Worm (Caenorhabditis elegans) whole organism, young adult: ENCODE data around the gene pals-22.

Experiments
- B0261.1 ChIP-seq: sonication (generic microtip); optimal IDR thresholded peaks from 2 replicates; lab custom pipeline; 2016; ENCODE audit warnings: mild to moderate bottlenecking, missing genetic modification characterization, moderate library complexity, missing compliant biosample characterization
- B0336.3 ChIP-seq: fragments of 200-800 bp; sonication (Bioruptor generic); IDR thresholded peaks from 2 replicates; pipeline ENCODE4 v1.3.6; 2022; ENCODE audit warnings: missing genetic modification characterization, missing compliant biosample characterization
- F10E7.11 ChIP-seq: sonication (generic microtip); optimal IDR thresholded peaks from 2 replicates; lab custom pipeline; 2017; ENCODE audit warnings: mild to moderate bottlenecking, missing genetic modification characterization, moderate library complexity, missing compliant biosample characterization
- F37B4.10 ChIP-seq: fragments of 200-800 bp; sonication (Bioruptor generic); IDR thresholded peaks from 2 replicates; pipeline ENCODE4 v1.3.6; 2022; ENCODE audit warnings: missing genetic modification characterization, missing compliant biosample characterization
- F39B2.1 ChIP-seq: fragments of 200-800 bp; sonication (Bioruptor generic); IDR thresholded peaks from 2 replicates; pipeline ENCODE4 v1.3.6; 2022; ENCODE audit warnings: missing genetic modification reagents, missing genetic modification characterization, missing compliant biosample characterization
- F55B11.4 ChIP-seq: sonication (generic microtip); optimal IDR thresholded peaks from 2 replicates; lab custom pipeline; 2016; ENCODE audit warnings: missing compliant biosample characterization, missing genetic modification characterization, borderline replicate concordance; ENCODE audit not compliant: insufficient read depth
- F57C9.4 ChIP-seq: sonication (generic microtip); optimal IDR thresholded peaks from 2 replicates; lab custom pipeline; 2017; ENCODE audit warnings: mild to moderate bottlenecking, missing genetic modification characterization, missing compliant biosample characterization
- Y95B8A.8 ChIP-seq: fragments of 200-800 bp; sonication (Bioruptor generic); IDR thresholded peaks from 2 replicates; pipeline ENCODE4 v1.3.6; 2022; ENCODE audit warnings: missing genetic modification reagents, missing genetic modification characterization, missing compliant biosample characterization
- aptf-3 ChIP-seq: fragments of 200-800 bp; sonication (Bioruptor generic); IDR thresholded peaks from 2 replicates; pipeline ENCODE4 v1.3.6; 2022; ENCODE audit warnings: missing genetic modification characterization, missing compliant biosample characterization
- attf-3 ChIP-seq: fragments of 200-800 bp; sonication (Bioruptor generic); conservative IDR thresholded peaks from 2 replicates; pipeline ENCODE4 v1.3.6; 2022; ENCODE audit warnings: missing genetic modification reagents, missing genetic modification characterization, missing compliant biosample characterization
- attf-5 ChIP-seq: fragments of 200-800 bp; sonication (Bioruptor generic); optimal IDR thresholded peaks from 2 replicates; lab custom pipeline; 2018; ENCODE audit warnings: mild to moderate bottlenecking, missing genetic modification characterization, missing compliant biosample characterization
- bed-2 ChIP-seq: fragments of 200-800 bp; sonication (Bioruptor generic); IDR thresholded peaks from 2 replicates; pipeline ENCODE4 v1.3.6; 2022; ENCODE audit warnings: missing genetic modification reagents, missing genetic modification characterization, missing compliant biosample characterization
- cebp-1 ChIP-seq, 2 experiments: fragments of 200-800 bp in 1 of 2; sonication (Bioruptor generic) in 1 of 2; sonication (generic microtip) in 1 of 2; IDR thresholded peaks in 1 of 2; optimal IDR thresholded peaks in 1 of 2; 2 replicates each; pipeline versions ENCODE4 v1.3.6 to Lab custom; 2017 to 2022; ENCODE audit warnings: missing compliant biosample characterization in 2 of 2, missing genetic modification characterization in 2 of 2, mild to moderate bottlenecking in 1 of 2, missing genetic modification reagents in 1 of 2, moderate library complexity in 1 of 2
- ceh-100 ChIP-seq: fragments of 200-800 bp; sonication (Bioruptor generic); IDR thresholded peaks from 2 replicates; pipeline ENCODE4 v1.3.6; 2022; ENCODE audit warnings: missing genetic modification reagents, missing genetic modification characterization, missing compliant biosample characterization
- ceh-27 ChIP-seq: fragments of 200-800 bp; sonication (Bioruptor generic); optimal IDR thresholded peaks from 2 replicates; lab custom pipeline; 2018; ENCODE audit warnings: mild to moderate bottlenecking, missing genetic modification characterization, moderate library complexity, missing compliant biosample characterization
- ceh-79 ChIP-seq: sonication (generic microtip); optimal IDR thresholded peaks from 2 replicates; lab custom pipeline; 2017; ENCODE audit warnings: mild to moderate bottlenecking, missing genetic modification characterization, missing compliant biosample characterization
- dpff-1 ChIP-seq: sonication (generic microtip); optimal IDR thresholded peaks from 2 replicates; lab custom pipeline; 2017; ENCODE audit warnings: mild to moderate bottlenecking, missing genetic modification characterization, missing compliant biosample characterization
- gei-17 ChIP-seq: fragments of 200-800 bp; sonication (Bioruptor generic); optimal IDR thresholded peaks from 2 replicates; lab custom pipeline; 2018; ENCODE audit warnings: mild to moderate bottlenecking, missing genetic modification characterization, missing compliant biosample characterization
- hmg-1.2 ChIP-seq: fragments of 200-800 bp; sonication (Bioruptor generic); IDR thresholded peaks from 2 replicates; pipeline ENCODE4 v1.3.6; 2022; ENCODE audit warnings: missing genetic modification reagents, missing genetic modification characterization, missing compliant biosample characterization
- lin-54 ChIP-seq: fragments of 200-800 bp; sonication (Bioruptor generic); optimal IDR thresholded peaks from 2 replicates; lab custom pipeline; 2018; ENCODE audit warnings: mild to moderate bottlenecking, missing genetic modification characterization, missing compliant biosample characterization
- madf-10 ChIP-seq: sonication (generic microtip); optimal IDR thresholded peaks from 2 replicates; lab custom pipeline; 2016; ENCODE audit warnings: mild to moderate bottlenecking, missing genetic modification characterization, missing compliant biosample characterization
- madf-6 ChIP-seq: fragments of 200-800 bp; sonication (Bioruptor generic); IDR thresholded peaks from 2 replicates; pipeline ENCODE4 v1.3.6; 2022; ENCODE audit warnings: missing genetic modification reagents, missing genetic modification characterization, missing compliant biosample characterization
- madf-8 ChIP-seq: fragments of 200-800 bp; sonication (Bioruptor generic); conservative IDR thresholded peaks from 2 replicates; pipeline ENCODE4 v1.3.6; 2022; ENCODE audit warnings: missing genetic modification reagents, missing genetic modification characterization, missing compliant biosample characterization
- mel-28 ChIP-seq: sonication (generic microtip); optimal IDR thresholded peaks from 2 replicates; lab custom pipeline; 2016; ENCODE audit warnings: borderline replicate concordance, mild to moderate bottlenecking, missing genetic modification characterization, missing compliant biosample characterization
- mes-4 ChIP-seq: sonication (generic microtip); optimal IDR thresholded peaks from 2 replicates; lab custom pipeline; 2016; ENCODE audit warnings: missing genotype, missing genetic modification characterization, missing compliant biosample characterization
- nhr-90 ChIP-seq: sonication (generic microtip); optimal IDR thresholded peaks from 2 replicates; lab custom pipeline; 2016; ENCODE audit warnings: missing genotype, mild to moderate bottlenecking, missing genetic modification characterization, missing compliant biosample characterization
- pbrm-1 ChIP-seq: fragments of 200-800 bp; sonication (Bioruptor generic); IDR thresholded peaks from 2 replicates; pipeline ENCODE4 v1.3.6; 2022; ENCODE audit warnings: missing genetic modification reagents, missing genetic modification characterization, missing compliant biosample characterization
- sptf-2 ChIP-seq: fragments of 200-800 bp; sonication (Bioruptor generic); optimal IDR thresholded peaks from 2 replicates; lab custom pipeline; 2018; ENCODE audit warnings: mild to moderate bottlenecking, missing genetic modification characterization, missing compliant biosample characterization
- tbx-9 ChIP-seq: sonication (generic microtip); optimal IDR thresholded peaks from 2 replicates; lab custom pipeline; 2016; ENCODE audit warnings: borderline replicate concordance, missing genetic modification characterization, inconsistent platforms, missing compliant biosample characterization
- ztf-22 ChIP-seq: fragments of 200-800 bp; sonication (Bioruptor generic); optimal IDR thresholded peaks from 2 replicates; lab custom pipeline; 2018; ENCODE audit warnings: mild to moderate bottlenecking, missing genetic modification characterization, moderate library complexity, missing compliant biosample characterization
- ztf-26 ChIP-seq: sonication (generic microtip); optimal IDR thresholded peaks from 2 replicates; lab custom pipeline; 2017; ENCODE audit warnings: missing genetic modification characterization, missing compliant biosample characterization
- ztf-28 ChIP-seq: fragments of 200-800 bp; sonication (Bioruptor generic); IDR thresholded peaks from 2 replicates; pipeline ENCODE4 v1.3.6; 2022; ENCODE audit warnings: missing genetic modification reagents, missing genetic modification characterization, missing compliant biosample characterization

The pals-22 gene

ce11 chrIII:89155-89554 is 43.1 kb upstream of the pals-22 start (continued):
- TF ChIP-seq F39B2.1 (GFP tag; lab: Robert Waterston, UW), result 0 out of 2 replicates have a peak, but pooled peaks have one; percentile 27
- TF ChIP-seq mes-4, result peak; percentile 8
- TF ChIP-seq Y95B8A.8 (GFP tag; lab: Robert Waterston, UW), result no peak
- TF ChIP-seq ceh-27 (GFP tag; lab: Kevin White, UChicago), result peak; percentile 42
- no peak for TF ChIP-seq F10E7.11
- TF ChIP-seq mel-28 (tag; lab: Kevin White, UChicago), result no peak
- TF ChIP-seq cebp-1 (GFP tag; IDR thresholded peaks at IDR 0.05; lab: Robert Waterston, UW), result no peak
- peak; percentile 67 for TF ChIP-seq cebp-1 (tag; optimal IDR thresholded peaks at IDR 0.05; lab: Kevin White, UChicago)
- TF ChIP-seq madf-10, result peak; percentile 62
- TF ChIP-seq nhr-90 (tag; lab: Kevin White, UChicago), result peak; percentile 67
- peak; percentile 74 for TF ChIP-seq F57C9.4 (tag; lab: Kevin White, UChicago)
- peak; percentile 76 for TF ChIP-seq B0336.3 (GFP tag; lab: Robert Waterston, UW)

- no peak for TF ChIP-seq tbx-9 (tag; lab: Kevin White, UChicago)
- no peak for TF ChIP-seq ztf-28 (GFP tag; lab: Robert Waterston, UW)
- no peak for TF ChIP-seq dpff-1 (tag; lab: Kevin White, UChicago)
- TF ChIP-seq sptf-2 (GFP tag; lab: Kevin White, UChicago), result no peak
- TF ChIP-seq B0336.3 (GFP tag; lab: Robert Waterston, UW), result no peak
- no peak for TF ChIP-seq attf-5 (GFP tag; lab: Kevin White, UChicago)
- no peak for TF ChIP-seq madf-6
- TF ChIP-seq gei-17 (GFP tag; lab: Kevin White, UChicago), result no peak
- TF ChIP-seq ztf-22 (GFP tag; lab: Kevin White, UChicago), result no peak
- TF ChIP-seq ceh-100, result no peak
- no peak for TF ChIP-seq attf-3
- no peak for TF ChIP-seq ztf-26 (tag; lab: Kevin White, UChicago)
- TF ChIP-seq pbrm-1 (GFP tag; lab: Robert Waterston, UW), result no peak
- no peak for TF ChIP-seq F55B11.4 (tag; lab: Kevin White, UChicago)
- no peak for TF ChIP-seq B0261.1 (tag; lab: Kevin White, UChicago)
- TF ChIP-seq F37B4.10 (GFP tag; lab: Robert Waterston, UW), result no peak
- no peak for TF ChIP-seq madf-8 (GFP tag; lab: Robert Waterston, UW)
- TF ChIP-seq aptf-3 (GFP tag; lab: Robert Waterston, UW), result no peak
- TF ChIP-seq hmg-1.2 (GFP tag; lab: Robert Waterston, UW), result no peak
- TF ChIP-seq bed-2 (GFP tag; lab: Robert Waterston, UW), result no peak
Measured at ce11 chrIII:92247-92646, 40.0 kb upstream of the pals-22 start.

- TF ChIP-seq lin-54 (GFP tag; lab: Kevin White, UChicago) (no peak), cebp-1 (GFP tag; IDR thresholded peaks at IDR 0.05; lab: Robert Waterston, UW) (no peak), cebp-1 (tag; optimal IDR thresholded peaks at IDR 0.05; lab: Kevin White, UChicago) (peak; percentile 42), hmg-1.2 (GFP tag; lab: Robert Waterston, UW) (peak; percentile 88)
Measured at ce11 chrIII:94759-95330, 37.4 kb upstream of the pals-22 start, which contains the start of gene pat-4. pat-4 (minus strand) TSS chrIII:94809.

ce11 chrIII:96196-96595 is 36.0 kb upstream of the pals-22 start:
- TF ChIP-seq ceh-79 (tag; lab: Kevin White, UChicago), result no peak
- TF ChIP-seq cebp-1 (GFP tag; IDR thresholded peaks at IDR 0.05; lab: Robert Waterston, UW), result no peak
- TF ChIP-seq cebp-1 (tag; optimal IDR thresholded peaks at IDR 0.05; lab: Kevin White, UChicago), result peak; percentile 0
- TF ChIP-seq hmg-1.2 (GFP tag; lab: Robert Waterston, UW), result peak; percentile 90
